ENCODE assay signal across 2 fruit fly cellular contexts in the genomic region with DNA sequence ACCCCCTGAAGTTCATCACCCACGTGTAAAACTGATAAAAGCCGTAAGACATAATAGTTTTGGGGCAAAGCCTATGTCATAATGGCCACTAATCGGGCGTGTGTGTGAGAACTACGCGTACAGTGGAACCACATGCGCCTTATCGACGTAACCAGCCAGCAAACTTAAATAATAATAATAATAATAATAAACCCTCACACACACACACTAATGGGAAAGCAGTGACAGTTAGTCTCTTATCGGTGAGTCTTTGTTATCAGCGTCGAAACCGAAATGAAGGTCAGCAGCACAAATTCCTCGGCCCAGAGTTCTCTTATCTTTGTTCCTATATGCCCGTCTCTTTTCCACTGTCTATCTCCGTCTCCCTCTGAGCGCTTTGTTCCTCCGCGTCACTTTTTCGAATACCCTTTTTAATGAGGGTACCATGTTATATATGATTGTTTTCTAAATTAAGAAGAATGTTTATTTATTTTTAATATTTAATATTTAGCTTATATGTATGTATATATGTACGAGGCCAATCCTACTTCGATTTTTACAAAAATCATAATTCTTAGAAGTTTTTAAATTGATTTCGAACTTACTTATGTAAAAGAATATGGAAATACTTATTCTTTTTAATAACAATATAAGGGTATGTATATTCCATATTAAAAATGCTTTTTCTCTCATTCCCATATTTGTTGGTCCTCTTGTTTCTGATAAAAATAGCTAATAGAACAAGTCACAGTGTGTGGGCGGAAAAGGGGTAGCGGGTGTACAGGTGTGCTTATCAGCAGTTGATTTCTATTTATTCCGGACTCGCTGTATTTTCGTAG.
TF ChIP-seq lines count a peak whose summit lies in the region.

No protein-coding gene starts in this region.

TF ChIP-seq in whole organism, embryonic, 481 proteins besides CTCF, POLR2A, EP300 and RAD21 (continued from another document and continues in another):
- no peak for TF ChIP-seq gt (GFP tag; IDR thresholded peaks at IDR 0.05; lab: Robert Waterston, UW)
- no peak; the same call in 1 of the 2 replicates for TF ChIP-seq klu (GFP tag; IDR thresholded peaks at IDR 0.05; lab: Robert Waterston, UW)
- no peak for TF ChIP-seq NFAT (GFP tag; IDR thresholded peaks at IDR 0.05; lab: Robert Waterston, UW)
- no peak for TF ChIP-seq Bteb2 (GFP tag; optimal IDR thresholded peaks at IDR 0.05; lab: Kevin White, UChicago)
- TF ChIP-seq Hr39 (optimal IDR thresholded peaks at IDR 0.05; lab: Kevin White, UChicago): no peak
- TF ChIP-seq Dll (GFP tag; IDR thresholded peaks at IDR 0.05; lab: Robert Waterston, UW; ENCODE audit: partially characterized antibody): no peak
- TF ChIP-seq fd96Cb (tag; optimal IDR thresholded peaks at IDR 0.05; lab: Kevin White, UChicago): peak; percentile 49
- TF ChIP-seq schlank (tag; optimal IDR thresholded peaks at IDR 0.05; lab: Kevin White, UChicago): no peak
- 0 out of 3 replicates have a peak, but pooled peaks have one; percentile 5 for TF ChIP-seq CG11456 (GFP tag; IDR thresholded peaks at IDR 0.05; lab: Robert Waterston, UW)
- TF ChIP-seq dan (GFP tag; IDR thresholded peaks at IDR 0.05; lab: Robert Waterston, UW): no peak
- peak; percentile 77 for TF ChIP-seq CG11504 (tag; optimal IDR thresholded peaks at IDR 0.05; lab: Kevin White, UChicago)
- peak; percentile 74 for TF ChIP-seq Dbx (GFP tag; IDR thresholded peaks at IDR 0.05; lab: Robert Waterston, UW)
- TF ChIP-seq Dad (GFP tag; optimal IDR thresholded peaks at IDR 0.05; lab: Kevin White, UChicago): no peak
- peak; percentile 48 for TF ChIP-seq caup (GFP tag; optimal IDR thresholded peaks at IDR 0.05; lab: Kevin White, UChicago; ENCODE audit: severe bottlenecking)
- TF ChIP-seq CG18764 (GFP tag; optimal IDR thresholded peaks at IDR 0.05; lab: Kevin White, UChicago): no peak
- no peak for TF ChIP-seq CG10366 (GFP tag; IDR thresholded peaks at IDR 0.05; lab: Robert Waterston, UW)
- TF ChIP-seq Dfd (GFP tag; optimal IDR thresholded peaks at IDR 0.05; lab: Kevin White, UChicago): no peak
- no peak for TF ChIP-seq CG13287 (GFP tag; IDR thresholded peaks at IDR 0.05; lab: Robert Waterston, UW; ENCODE audit: partially characterized antibody)
- no peak for TF ChIP-seq CG12942 (GFP tag; optimal IDR thresholded peaks at IDR 0.05; lab: Kevin White, UChicago)
- no peak for TF ChIP-seq CG31224 (GFP tag; IDR thresholded peaks at IDR 0.05; lab: Robert Waterston, UW)
- no peak for TF ChIP-seq aop (GFP tag; IDR thresholded peaks at IDR 0.05; lab: Robert Waterston, UW)
- no peak for TF ChIP-seq pho (GFP tag; optimal IDR thresholded peaks at IDR 0.05; lab: Kevin White, UChicago)
- peak; percentile 17 for TF ChIP-seq CG11723 (GFP tag; optimal IDR thresholded peaks at IDR 0.05; lab: Kevin White, UChicago)
- no peak for TF ChIP-seq CG17612 (GFP tag; IDR thresholded peaks at IDR 0.05; lab: Robert Waterston, UW)
- TF ChIP-seq CG4328 (GFP tag; optimal IDR thresholded peaks at IDR 0.05; lab: Kevin White, UChicago): no peak
- TF ChIP-seq gsb-n (tag; optimal IDR thresholded peaks at IDR 0.05; lab: Kevin White, UChicago): peak; percentile 62
- no peak for TF ChIP-seq ab (GFP tag; optimal IDR thresholded peaks at IDR 0.05; lab: Kevin White, UChicago)
- no peak for TF ChIP-seq Atf3 (GFP tag; optimal IDR thresholded peaks at IDR 0.05; lab: Kevin White, UChicago)
- TF ChIP-seq Chrac-16 (GFP tag; optimal IDR thresholded peaks at IDR 0.05; lab: Kevin White, UChicago): no peak
- no peak for TF ChIP-seq vfl (GFP tag; optimal IDR thresholded peaks at IDR 0.05; lab: Kevin White, UChicago)
- TF ChIP-seq Tbp (GFP tag; optimal IDR thresholded peaks at IDR 0.05; lab: Kevin White, UChicago): no peak
- no peak for TF ChIP-seq CG3838 (GFP tag; optimal IDR thresholded peaks at IDR 0.05; lab: Kevin White, UChicago)
- TF ChIP-seq Fer2 (tag; optimal IDR thresholded peaks at IDR 0.05; lab: Kevin White, UChicago): peak; percentile 54
- no peak for TF ChIP-seq lov (optimal IDR thresholded peaks at IDR 0.05; lab: Kevin White, UChicago)
- TF ChIP-seq lov (GFP tag; IDR thresholded peaks at IDR 0.05; lab: Robert Waterston, UW): no peak
- no peak for TF ChIP-seq CG10654 (GFP tag; optimal IDR thresholded peaks at IDR 0.05; lab: Kevin White, UChicago)
- TF ChIP-seq zen (tag; optimal IDR thresholded peaks at IDR 0.05; lab: Kevin White, UChicago): peak; percentile 13
- TF ChIP-seq Bdp1 (GFP tag; optimal IDR thresholded peaks at IDR 0.05; lab: Kevin White, UChicago): no peak
- TF ChIP-seq Ptx1 (GFP tag; IDR thresholded peaks at IDR 0.05; lab: Robert Waterston, UW): peak; percentile 33
- TF ChIP-seq kah (GFP tag; optimal IDR thresholded peaks at IDR 0.05; lab: Kevin White, UChicago): no peak
- TF ChIP-seq CG15269 (tag; optimal IDR thresholded peaks at IDR 0.05; lab: Kevin White, UChicago): peak; percentile 78
- TF ChIP-seq shn (GFP tag; optimal IDR thresholded peaks at IDR 0.05; lab: Kevin White, UChicago): no peak
- TF ChIP-seq gcm2 (GFP tag; optimal IDR thresholded peaks at IDR 0.05; lab: Kevin White, UChicago): no peak
- TF ChIP-seq exex (tag; optimal IDR thresholded peaks at IDR 0.05; lab: Kevin White, UChicago): peak; percentile 91
- no peak for TF ChIP-seq crc (GFP tag; optimal IDR thresholded peaks at IDR 0.05; lab: Kevin White, UChicago)
- no peak for TF ChIP-seq CG8281 (tag; optimal IDR thresholded peaks at IDR 0.05; lab: Kevin White, UChicago)
- TF ChIP-seq CG5180 (GFP tag; optimal IDR thresholded peaks at IDR 0.05; lab: Kevin White, UChicago): no peak
- no peak for TF ChIP-seq Dip3 (GFP tag; optimal IDR thresholded peaks at IDR 0.05; lab: Kevin White, UChicago)
- TF ChIP-seq CG6791 (GFP tag; IDR thresholded peaks at IDR 0.05; lab: Robert Waterston, UW; ENCODE audit: partially characterized antibody): no peak
- no peak for TF ChIP-seq fru (optimal IDR thresholded peaks at IDR 0.05; lab: Kevin White, UChicago)
- TF ChIP-seq CG14667 (GFP tag; IDR thresholded peaks at IDR 0.05; lab: Robert Waterston, UW): no peak
- TF ChIP-seq ken (GFP tag; IDR thresholded peaks at IDR 0.05; lab: Robert Waterston, UW): no peak
- TF ChIP-seq E2f1 (GFP tag; IDR thresholded peaks at IDR 0.05; lab: Robert Waterston, UW): peak; percentile 41; the same call in 1 of the 2 replicates
- 0 out of 2 replicates have a peak, but pooled peaks have one; percentile 8 for TF ChIP-seq E2f2 (GFP tag; IDR thresholded peaks at IDR 0.05; lab: Robert Waterston, UW)
- TF ChIP-seq HLH54F (GFP tag; optimal IDR thresholded peaks at IDR 0.05; lab: Kevin White, UChicago): no peak
- TF ChIP-seq amos (GFP tag; IDR thresholded peaks at IDR 0.05; lab: Robert Waterston, UW; ENCODE audit: partially characterized antibody): no peak
- no peak for TF ChIP-seq tll (GFP tag; optimal IDR thresholded peaks at IDR 0.05; lab: Kevin White, UChicago)
- no peak for TF ChIP-seq CG2875 (GFP tag; optimal IDR thresholded peaks at IDR 0.05; lab: Kevin White, UChicago)
- peak; percentile 71 for TF ChIP-seq slbo (GFP tag; IDR thresholded peaks at IDR 0.05; lab: Robert Waterston, UW)
- no peak for TF ChIP-seq Oaz (GFP tag; IDR thresholded peaks at IDR 0.05; lab: Robert Waterston, UW)
- TF ChIP-seq CG12769 (tag; optimal IDR thresholded peaks at IDR 0.05; lab: Kevin White, UChicago): no peak
- TF ChIP-seq stwl (tag; optimal IDR thresholded peaks at IDR 0.05; lab: Kevin White, UChicago): peak; percentile 9
- TF ChIP-seq yki (optimal IDR thresholded peaks at IDR 0.05; lab: Kevin White, UChicago): no peak

TF ChIP-seq in whole organism, prepupa, 60 proteins besides CTCF, POLR2A, EP300 and RAD21 (continued from another document):
- peak; percentile 16 for TF ChIP-seq Smox (GFP tag; optimal IDR thresholded peaks at IDR 0.05; lab: Kevin White, UChicago)
- TF ChIP-seq Eip75B (GFP tag; optimal IDR thresholded peaks at IDR 0.05; lab: Kevin White, UChicago): peak; percentile 59
- no peak for TF ChIP-seq cyc (GFP tag; optimal IDR thresholded peaks at IDR 0.05; lab: Kevin White, UChicago)
- TF ChIP-seq dac (GFP tag; optimal IDR thresholded peaks at IDR 0.05; lab: Kevin White, UChicago): no peak
- TF ChIP-seq CG6854 (GFP tag; optimal IDR thresholded peaks at IDR 0.05; lab: Kevin White, UChicago): no peak
- TF ChIP-seq fd85E (GFP tag; optimal IDR thresholded peaks at IDR 0.05; lab: Kevin White, UChicago): no peak
- TF ChIP-seq lz (GFP tag; optimal IDR thresholded peaks at IDR 0.05; lab: Kevin White, UChicago): no peak
- TF ChIP-seq Hr38 (GFP tag; optimal IDR thresholded peaks at IDR 0.05; lab: Kevin White, UChicago): no peak
- TF ChIP-seq esn (GFP tag; optimal IDR thresholded peaks at IDR 0.05; lab: Kevin White, UChicago): peak; percentile 36
- peak; percentile 37 for TF ChIP-seq CG3919 (GFP tag; optimal IDR thresholded peaks at IDR 0.05; lab: Kevin White, UChicago)
- TF ChIP-seq acj6 (GFP tag; optimal IDR thresholded peaks at IDR 0.05; lab: Kevin White, UChicago): peak; percentile 30
- TF ChIP-seq Ets21C (GFP tag; optimal IDR thresholded peaks at IDR 0.05; lab: Kevin White, UChicago): no peak
- no peak for TF ChIP-seq OdsH (GFP tag; optimal IDR thresholded peaks at IDR 0.05; lab: Kevin White, UChicago)
